Worm (Caenorhabditis elegans): ENCODE data around the gene lido-12.

lido-12 gene

DNA sequence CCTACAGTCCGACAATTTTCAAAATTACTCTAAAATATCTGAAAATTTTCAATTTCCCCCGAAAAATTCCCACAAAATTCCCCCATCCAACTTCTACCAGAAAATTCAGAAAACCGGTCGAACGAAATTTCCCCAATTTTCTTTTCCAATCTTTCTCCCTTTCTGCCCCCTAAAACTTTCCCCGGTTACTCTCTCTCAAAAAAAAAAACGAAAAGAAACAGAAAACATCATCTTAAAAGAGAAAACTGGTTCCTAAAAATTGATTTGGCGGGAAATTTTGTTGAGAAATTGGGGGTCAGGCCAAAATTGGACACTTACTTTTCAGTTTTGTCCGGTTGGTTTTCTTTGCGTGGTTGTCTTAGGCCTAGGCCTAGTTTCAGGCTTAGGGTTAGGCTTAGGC lies 27.9 kb upstream of the lido-12 start:
- no peak for TF ChIP-seq nhr-23 (tag; optimal IDR thresholded peaks at IDR 0.05)
- peak; percentile 75 for TF ChIP-seq blmp-1 (tag; optimal IDR thresholded peaks at IDR 0.05; ENCODE audit: insufficient read depth)

DNA sequence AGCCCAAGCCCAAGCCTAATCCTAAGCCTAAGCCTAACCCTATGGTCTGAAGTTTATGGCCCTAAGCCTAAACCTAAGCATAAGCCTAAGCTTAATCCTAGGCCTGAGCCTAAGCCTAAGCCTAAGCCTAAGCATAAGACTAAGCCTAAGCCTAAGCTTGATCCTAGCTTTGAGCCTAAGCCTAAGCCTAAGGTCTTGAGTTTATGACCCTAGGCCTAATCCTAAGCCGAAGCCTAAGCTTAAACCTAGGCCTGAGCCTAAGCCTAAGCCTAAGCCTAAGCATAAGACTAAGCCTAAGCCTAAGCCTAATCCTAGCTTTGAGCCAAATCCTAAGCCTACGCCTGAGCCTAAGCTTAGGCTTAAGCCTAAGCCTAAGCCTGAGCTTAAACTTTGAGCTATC lies 26.5 kb upstream of the lido-12 start:
- TF ChIP-seq nhr-6 (tag; optimal IDR thresholded peaks at IDR 0.05) (no peak), nhr-237 (tag; optimal IDR thresholded peaks at IDR 0.05) (no peak), egl-27 (tag; optimal IDR thresholded peaks at IDR 0.05) (no peak), nhr-129 (tag; optimal IDR thresholded peaks at IDR 0.05) (no peak), R02D3.7 (tag; optimal IDR thresholded peaks at IDR 0.05) (no peak), nhr-23 (tag; optimal IDR thresholded peaks at IDR 0.05) (no peak), sem-4 (tag; optimal IDR thresholded peaks at IDR 0.05) (no peak), unc-55 (GFP tag; optimal IDR thresholded peaks at IDR 0.05) (no peak), Y55F3AM.14 (GFP tag; optimal IDR thresholded peaks at IDR 0.05) (no peak), dmd-4 (tag; optimal IDR thresholded peaks at IDR 0.05) (no peak), gmeb-1 (tag; optimal IDR thresholded peaks at IDR 0.05) (no peak), lsy-2 (tag; optimal IDR thresholded peaks at IDR 0.05) (no peak), ama-1 (optimal IDR thresholded peaks at IDR 0.05) (no peak)

DNA sequence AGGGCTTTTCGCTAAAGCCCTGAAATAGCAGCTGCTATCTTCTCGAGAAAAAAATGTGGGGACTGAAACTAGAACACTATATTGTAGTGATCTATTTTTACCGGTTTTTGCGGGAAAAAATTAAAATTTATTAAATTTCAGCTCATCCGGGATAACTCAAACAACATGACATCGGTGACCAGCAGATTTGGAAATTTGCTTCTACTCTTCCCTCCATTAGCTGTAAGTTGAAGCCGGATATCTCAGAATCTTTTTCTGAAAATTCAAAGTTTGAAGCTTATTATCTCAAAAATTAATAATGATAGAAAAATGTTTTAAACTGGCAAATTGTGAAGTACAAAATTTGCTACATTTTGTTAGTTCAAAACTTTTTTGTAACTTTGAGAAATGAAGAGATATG lies 21.2 kb upstream of the lido-12 start:
- TF ChIP-seq nhr-237 (tag; optimal IDR thresholded peaks at IDR 0.05), result no peak
- no peak for TF ChIP-seq fos-1 (tag; optimal IDR thresholded peaks at IDR 0.05)
- no peak for TF ChIP-seq R02D3.7 (tag; optimal IDR thresholded peaks at IDR 0.05)
- no peak for TF ChIP-seq lin-13 (GFP tag; optimal IDR thresholded peaks at IDR 0.05)
- TF ChIP-seq ama-1 (optimal IDR thresholded peaks at IDR 0.05), result no peak
- no peak for TF ChIP-seq unc-62 (GFP tag; optimal IDR thresholded peaks at IDR 0.05)
- TF ChIP-seq nhr-25 (tag; optimal IDR thresholded peaks at IDR 0.05), result no peak
- no peak for TF ChIP-seq unc-39 (tag; optimal IDR thresholded peaks at IDR 0.05)
- no peak for TF ChIP-seq unc-55 (GFP tag; optimal IDR thresholded peaks at IDR 0.05)
- no peak for TF ChIP-seq sem-4 (tag; optimal IDR thresholded peaks at IDR 0.05)
- TF ChIP-seq mbf-1 (tag; optimal IDR thresholded peaks at IDR 0.05), result no peak
- TF ChIP-seq nhr-6 (tag; optimal IDR thresholded peaks at IDR 0.05), result no peak
- no peak for TF ChIP-seq lsy-2 (tag; optimal IDR thresholded peaks at IDR 0.05)
- no peak for TF ChIP-seq nhr-23 (tag; optimal IDR thresholded peaks at IDR 0.05)
- TF ChIP-seq dmd-4 (tag; optimal IDR thresholded peaks at IDR 0.05), result no peak
- TF ChIP-seq ztf-4 (tag; optimal IDR thresholded peaks at IDR 0.05), result no peak
- TF ChIP-seq mab-5 (tag; optimal IDR thresholded peaks at IDR 0.05), result no peak
- TF ChIP-seq mdl-1 (tag; optimal IDR thresholded peaks at IDR 0.05), result no peak
- TF ChIP-seq gmeb-1 (tag; optimal IDR thresholded peaks at IDR 0.05), result no peak
- TF ChIP-seq skn-1 (tag; optimal IDR thresholded peaks at IDR 0.05), result no peak

DNA sequence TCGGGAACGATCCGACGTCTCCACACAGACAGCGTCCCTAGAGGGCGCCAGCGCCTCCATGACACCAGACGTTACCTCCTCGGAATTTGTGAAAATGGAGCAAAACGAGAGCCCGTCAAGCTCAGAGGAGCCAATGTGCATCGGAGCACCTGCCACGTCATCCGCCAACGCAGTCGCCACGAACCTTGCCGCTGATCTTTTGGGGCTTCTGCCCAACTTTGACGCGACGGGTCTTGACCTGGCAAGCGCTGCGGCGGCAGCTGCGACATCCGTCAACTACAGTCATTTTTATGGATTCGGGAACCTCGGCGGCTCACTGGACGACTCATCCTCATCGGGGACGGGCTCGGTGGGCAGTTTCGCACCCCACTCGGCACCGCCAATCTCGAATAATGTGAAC lies 20.2 kb upstream of the lido-12 start:
- no peak for TF ChIP-seq alr-1 (tag; optimal IDR thresholded peaks at IDR 0.05)
- TF ChIP-seq crh-2 (tag; optimal IDR thresholded peaks at IDR 0.05), result no peak
- no peak for TF ChIP-seq ztf-1 (GFP tag; conservative IDR thresholded peaks at IDR 0.05)
- TF ChIP-seq nhr-77 (tag; optimal IDR thresholded peaks at IDR 0.05), result no peak
- no peak for TF ChIP-seq ama-1 (optimal IDR thresholded peaks at IDR 0.05)
- no peak for TF ChIP-seq mdl-1 (tag; optimal IDR thresholded peaks at IDR 0.05)
- TF ChIP-seq nhr-6 (tag; optimal IDR thresholded peaks at IDR 0.05), result no peak
- TF ChIP-seq unc-62 (GFP tag; optimal IDR thresholded peaks at IDR 0.05), result no peak
- no peak for TF ChIP-seq ztf-4 (tag; optimal IDR thresholded peaks at IDR 0.05)
- TF ChIP-seq ZK546.5 (tag; optimal IDR thresholded peaks at IDR 0.05), result no peak
- TF ChIP-seq zag-1 (tag; optimal IDR thresholded peaks at IDR 0.05), result no peak
- no peak for TF ChIP-seq aly-2 (tag; optimal IDR thresholded peaks at IDR 0.05)
- no peak for TF ChIP-seq C34F6.9 (tag; optimal IDR thresholded peaks at IDR 0.05)
- no peak for TF ChIP-seq nhr-237 (tag; optimal IDR thresholded peaks at IDR 0.05)
- TF ChIP-seq snpc-4 (tag; optimal IDR thresholded peaks at IDR 0.05), result no peak
- TF ChIP-seq unc-39 (tag; optimal IDR thresholded peaks at IDR 0.05), result no peak
- TF ChIP-seq nhr-25 (tag; optimal IDR thresholded peaks at IDR 0.05), result no peak
- no peak for TF ChIP-seq lsy-2 (tag; optimal IDR thresholded peaks at IDR 0.05)

DNA sequence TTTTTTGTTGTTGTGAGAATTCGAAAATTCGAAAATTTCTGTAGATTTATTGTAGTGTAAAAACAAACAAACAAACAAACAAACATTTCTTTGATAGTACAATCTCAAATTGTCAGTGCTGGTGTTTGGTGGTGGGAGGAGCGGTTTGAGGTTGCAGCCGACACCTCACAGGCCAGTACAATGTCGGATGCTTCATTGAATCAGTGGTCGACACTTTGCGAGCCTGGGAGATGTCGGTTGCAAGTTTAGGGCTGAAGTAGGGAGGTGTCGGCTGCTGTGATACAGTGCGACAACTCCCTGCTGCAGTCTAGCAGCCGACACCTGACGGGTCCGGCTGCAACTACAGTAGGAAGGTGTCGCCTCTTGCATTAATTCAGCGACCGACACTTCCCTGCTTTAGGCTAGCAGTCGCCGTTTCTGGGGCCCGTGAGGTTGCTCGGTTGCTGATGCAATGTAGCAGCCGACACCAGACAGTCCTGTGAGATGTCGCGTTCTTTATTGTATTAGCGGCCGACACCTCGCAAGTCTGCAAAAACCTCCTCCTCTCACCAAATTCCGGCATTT lies 19.6 kb upstream of the lido-12 start:
- TF ChIP-seq ztf-4 (tag; optimal IDR thresholded peaks at IDR 0.05) (no peak), dmd-4 (tag; optimal IDR thresholded peaks at IDR 0.05) (no peak), unc-39 (tag; optimal IDR thresholded peaks at IDR 0.05) (no peak)

Data from whole organism, L2 larva.